Fruit fly (Drosophila melanogaster) whole organism, embryonic: Measurements from ENCODE around the gene CG43355.

ENCODE experiments used
- Abd-B ChIP-seq: fragments of 200-800 bp; sonication (Bioruptor generic); optimal IDR thresholded peaks from 2 replicates; lab custom pipeline; 2018; ENCODE audit warnings: missing biosample characterization, mild to moderate bottlenecking, missing genetic modification characterization, moderate library complexity
- Adf1 ChIP-seq: fragments of 200-800 bp; sonication (Bioruptor generic); IDR thresholded peaks from 2 replicates; pipeline ENCODE4 v1.3.6; 2022; ENCODE audit warnings: missing biosample characterization, missing genetic modification characterization
- CG10366 ChIP-seq: fragments of 200-800 bp; sonication (Bioruptor generic); IDR thresholded peaks from 2 replicates; pipeline ENCODE4 v1.3.6; 2022; ENCODE audit warnings: missing biosample characterization, missing genetic modification characterization
- CG10959 ChIP-seq: fragments of 200-800 bp; sonication (Bioruptor generic); IDR thresholded peaks from 2 replicates; pipeline ENCODE4 v1.3.6; 2022; ENCODE audit warnings: missing biosample characterization, missing genetic modification characterization
- CG10979 ChIP-seq: fragments of 200-800 bp; sonication (Bioruptor generic); optimal IDR thresholded peaks from 2 replicates; lab custom pipeline; 2018; ENCODE audit warnings: missing biosample characterization, mild to moderate bottlenecking, missing genetic modification characterization, moderate library complexity
- CG11504 ChIP-seq: fragments of 200-800 bp; sonication (Bioruptor generic); optimal IDR thresholded peaks from 3 replicates; lab custom pipeline; 2019; ENCODE audit warnings: missing biosample characterization, mild to moderate bottlenecking, missing genetic modification characterization, moderate library complexity
- CG13424 ChIP-seq: fragments of 200-800 bp; sonication (Bioruptor generic); optimal IDR thresholded peaks from 2 replicates; lab custom pipeline; 2019; ENCODE audit warnings: missing biosample characterization, mild to moderate bottlenecking, missing genetic modification characterization, moderate library complexity
- CG14441 ChIP-seq: fragments of 200-800 bp; sonication (Bioruptor generic); IDR thresholded peaks from 2 replicates; pipeline ENCODE4 v1.3.6; 2022; ENCODE audit warnings: missing biosample characterization, missing genetic modification characterization
- CG16779 ChIP-seq: fragments of 200-800 bp; sonication (Bioruptor generic); IDR thresholded peaks from 2 replicates; pipeline ENCODE4 v1.3.6; 2022; ENCODE audit warnings: missing biosample characterization, missing genetic modification characterization
- CG17328 ChIP-seq: fragments of 200-800 bp; sonication (Bioruptor generic); IDR thresholded peaks from 2 replicates; pipeline ENCODE4 v1.3.6; 2022; ENCODE audit warnings: missing biosample characterization, missing genetic modification characterization
- CG17361 ChIP-seq: fragments of 200-800 bp; sonication (Bioruptor generic); IDR thresholded peaks from 3 replicates; pipeline ENCODE4 v1.3.6; 2022; ENCODE audit warnings: missing biosample characterization, missing genetic modification characterization
- CG2116 ChIP-seq: fragments of 200-800 bp; sonication (Bioruptor generic); optimal IDR thresholded peaks from 3 replicates; lab custom pipeline; 2018; ENCODE audit warnings: missing biosample characterization, mild to moderate bottlenecking, missing genetic modification characterization
- CG2202 ChIP-seq: fragments of 200-800 bp; sonication (Bioruptor generic); optimal IDR thresholded peaks from 2 replicates; lab custom pipeline; 2018; ENCODE audit warnings: missing biosample characterization, mild to moderate bottlenecking, missing genetic modification characterization
- CG30431 ChIP-seq: fragments of 200-800 bp; sonication (Bioruptor generic); optimal IDR thresholded peaks from 2 replicates; lab custom pipeline; 2017; ENCODE audit warnings: missing biosample characterization, missing genetic modification characterization
- CG32772 ChIP-seq: fragments of 200-800 bp; sonication (Bioruptor generic); IDR thresholded peaks from 2 replicates; pipeline ENCODE4 v1.3.6; 2022; ENCODE audit warnings: missing biosample characterization, missing genetic modification characterization
- CG4282 ChIP-seq: fragments of 200-800 bp; sonication (Bioruptor generic); optimal IDR thresholded peaks from 2 replicates; lab custom pipeline; 2016; ENCODE audit warnings: missing biosample characterization, missing genetic modification characterization
- CG5180 ChIP-seq: fragments of 200-800 bp; sonication (Bioruptor generic); optimal IDR thresholded peaks from 3 replicates; lab custom pipeline; 2017; ENCODE audit warnings: missing biosample characterization, missing genetic modification characterization, mild to moderate bottlenecking, moderate library complexity, missing genetic modification reagents
- Drgx ChIP-seq: fragments of 200-800 bp; sonication (Bioruptor generic); IDR thresholded peaks from 2 replicates; pipeline ENCODE4 v1.3.6; 2022; ENCODE audit warnings: missing biosample characterization, missing genetic modification characterization
- ERR ChIP-seq: fragments of 200-800 bp; sonication (Bioruptor generic); optimal IDR thresholded peaks from 2 replicates; lab custom pipeline; 2016; ENCODE audit warnings: missing biosample characterization, missing genetic modification characterization
- Eip74EF ChIP-seq, 2 experiments: fragments of 200-800 bp in 1 of 2; fragments of >200 bp in 1 of 2; sonication (Bioruptor generic) in 1 of 2; optimal IDR thresholded peaks; 2 replicates each; lab custom pipeline; 2017 to 2019; ENCODE audit warnings: missing biosample characterization in 2 of 2, missing genetic modification characterization in 2 of 2, mild to moderate bottlenecking in 1 of 2, moderate library complexity in 1 of 2
- Ets65A ChIP-seq: fragments of 200-800 bp; sonication (Bioruptor generic); peaks from one replicate; lab custom pipeline; 2016; ENCODE audit warnings: missing biosample characterization, missing genetic modification characterization
- Fer2 ChIP-seq: fragments of 200-800 bp; sonication (Bioruptor generic); optimal IDR thresholded peaks from 2 replicates; lab custom pipeline; 2018; ENCODE audit warnings: missing biosample characterization, mild to moderate bottlenecking, missing genetic modification characterization, moderate library complexity
- Myb ChIP-seq: fragments of 200-800 bp; sonication (Bioruptor generic); optimal IDR thresholded peaks from 2 replicates; lab custom pipeline; 2016; ENCODE audit warnings: missing biosample characterization, missing genetic modification characterization
- NFAT ChIP-seq: fragments of 200-800 bp; sonication (Bioruptor generic); IDR thresholded peaks from 2 replicates; pipeline ENCODE4 v1.3.6; 2022; ENCODE audit warnings: missing biosample characterization, missing genetic modification characterization
- NfI ChIP-seq: fragments of 200-800 bp; sonication (Bioruptor generic); optimal IDR thresholded peaks from 3 replicates; lab custom pipeline; 2018; ENCODE audit warnings: missing biosample characterization, mild to moderate bottlenecking, missing genetic modification characterization, moderate library complexity
- Oli ChIP-seq: fragments of 200-800 bp; sonication (Bioruptor generic); optimal IDR thresholded peaks from 2 replicates; lab custom pipeline; 2018; ENCODE audit warnings: missing biosample characterization, mild to moderate bottlenecking, missing genetic modification characterization, moderate library complexity
- Ssrp ChIP-seq: fragments of 200-800 bp; sonication (Bioruptor generic); optimal IDR thresholded peaks from 2 replicates; lab custom pipeline; 2018; ENCODE audit warnings: missing biosample characterization, mild to moderate bottlenecking, missing genetic modification characterization, moderate library complexity
- Taf1 ChIP-seq: fragments of 200-800 bp; sonication (Bioruptor generic); IDR thresholded peaks from 2 replicates; pipeline ENCODE4 v1.3.6; 2022; ENCODE audit warnings: missing biosample characterization, missing genetic modification characterization
- Trl ChIP-seq, 3 experiments: fragments of >200 bp in 2 of 3; fragments of 200-800 bp in 1 of 3; sonication (Bioruptor generic) in 1 of 3; optimal IDR thresholded peaks; 2 replicates in 1 of 3; 3 replicates in 2 of 3; lab custom pipeline; 2016 to 2017; ENCODE audit warnings: missing biosample characterization in 1 of 3, missing genetic modification characterization in 1 of 3
- al ChIP-seq: fragments of 200-800 bp; sonication (Bioruptor generic); IDR thresholded peaks from 2 replicates; pipeline ENCODE4 v1.3.6; 2022; ENCODE audit warnings: missing biosample characterization, missing genetic modification characterization
- ash1 ChIP-seq: fragments of 200-800 bp; sonication (Bioruptor generic); optimal IDR thresholded peaks from 2 replicates; lab custom pipeline; 2018; ENCODE audit warnings: missing biosample characterization, mild to moderate bottlenecking, missing genetic modification characterization
- corto ChIP-seq: fragments of 200-800 bp; sonication (Bioruptor generic); optimal IDR thresholded peaks from 2 replicates; lab custom pipeline; 2016; ENCODE audit warnings: missing biosample characterization, mild to moderate bottlenecking, missing genetic modification characterization, moderate library complexity
- dan ChIP-seq: fragments of 200-800 bp; sonication (Bioruptor generic); IDR thresholded peaks from 2 replicates; pipeline ENCODE4 v1.3.6; 2022; ENCODE audit warnings: missing biosample characterization, missing genetic modification characterization
- ewg ChIP-seq: fragments of 200-800 bp; sonication (Bioruptor generic); optimal IDR thresholded peaks from 3 replicates; lab custom pipeline; 2017; ENCODE audit warnings: mild to moderate bottlenecking, missing biosample characterization, missing genetic modification reagents, missing genetic modification characterization
- fd64A ChIP-seq: fragments of 200-800 bp; sonication (Bioruptor generic); optimal IDR thresholded peaks from 3 replicates; lab custom pipeline; 2018; ENCODE audit warnings: missing biosample characterization, mild to moderate bottlenecking, missing genetic modification characterization
- gem ChIP-seq: fragments of 200-800 bp; sonication (Bioruptor generic); optimal IDR thresholded peaks from 2 replicates; lab custom pipeline; 2019; ENCODE audit warnings: missing biosample characterization, mild to moderate bottlenecking, missing genetic modification characterization, moderate library complexity
- jigr1 ChIP-seq: fragments of 200-800 bp; sonication (Bioruptor generic); IDR thresholded peaks from 3 replicates; pipeline ENCODE4 v1.3.6; 2022; ENCODE audit warnings: missing biosample characterization, missing genetic modification characterization
- ken ChIP-seq: fragments of 200-800 bp; sonication (Bioruptor generic); IDR thresholded peaks from 3 replicates; pipeline ENCODE4 v1.3.6; 2022; ENCODE audit warnings: missing biosample characterization, missing genetic modification characterization
- lmd ChIP-seq: fragments of 200-800 bp; sonication (Bioruptor generic); IDR thresholded peaks from 2 replicates; pipeline ENCODE4 v1.3.6; 2022; ENCODE audit warnings: missing biosample characterization, missing genetic modification characterization
- pan ChIP-seq, 4 experiments: fragments of >200 bp in 3 of 4; fragments of 200-800 bp in 1 of 4; sonication (Bioruptor generic) in 1 of 4; optimal IDR thresholded peaks in 3 of 4; IDR thresholded peaks in 1 of 4; 2 replicates each; pipeline versions ENCODE4 v1.3.6 to Lab custom; 2017 to 2022; ENCODE audit warnings: missing biosample characterization in 2 of 4, missing genetic modification characterization in 2 of 4, mixed read lengths in 1 of 4
- phol ChIP-seq: fragments of 200-800 bp; sonication (Bioruptor generic); optimal IDR thresholded peaks from 3 replicates; lab custom pipeline; 2018; ENCODE audit warnings: missing biosample characterization, mild to moderate bottlenecking, missing genetic modification characterization, moderate library complexity
- pzg ChIP-seq: fragments of 200-800 bp; sonication (Bioruptor generic); optimal IDR thresholded peaks from 3 replicates; lab custom pipeline; 2018; ENCODE audit warnings: missing biosample characterization, mild to moderate bottlenecking, missing genetic modification characterization, moderate library complexity
- row ChIP-seq: fragments of 200-800 bp; sonication (Bioruptor generic); IDR thresholded peaks from 3 replicates; pipeline ENCODE4 v1.3.6; 2022; ENCODE audit warnings: missing biosample characterization, missing genetic modification characterization
- sens-2 ChIP-seq: fragments of 200-800 bp; sonication (Bioruptor generic); IDR thresholded peaks from 2 replicates; pipeline ENCODE4 v1.3.6; 2022; ENCODE audit warnings: missing biosample characterization, missing genetic modification characterization
- sisA ChIP-seq: fragments of 200-800 bp; sonication (Bioruptor generic); IDR thresholded peaks from 2 replicates; pipeline ENCODE4 v1.3.6; 2022; ENCODE audit warnings: missing biosample characterization, missing genetic modification characterization
- slbo ChIP-seq: fragments of 200-800 bp; sonication (Bioruptor generic); IDR thresholded peaks from 2 replicates; pipeline ENCODE4 v1.3.6; 2022; ENCODE audit warnings: missing biosample characterization, missing genetic modification characterization
- sqz ChIP-seq: fragments of 200-800 bp; sonication (Bioruptor generic); optimal IDR thresholded peaks from 3 replicates; lab custom pipeline; 2018; ENCODE audit warnings: missing biosample characterization, mild to moderate bottlenecking, missing genetic modification characterization
- vfl ChIP-seq: fragments of 200-800 bp; sonication (Bioruptor generic); optimal IDR thresholded peaks from 2 replicates; lab custom pipeline; 2016; ENCODE audit warnings: missing biosample characterization, missing genetic modification characterization
- vvl ChIP-seq: fragments of 200-800 bp; sonication (Bioruptor generic); IDR thresholded peaks from 2 replicates; pipeline ENCODE4 v1.3.6; 2022; ENCODE audit warnings: missing biosample characterization, missing genetic modification characterization
- yki ChIP-seq: fragments of >200 bp; optimal IDR thresholded peaks from 3 replicates; lab custom pipeline; 2018

Gene CG43355

dm6 chr2L:11501427-11501968 is 17.0 kb downstream of the CG43355 start, which contains the start of gene spz4 (continued):
- no peak for TF ChIP-seq CG10959 (GFP tag; lab: Robert Waterston, UW)
- no peak for TF ChIP-seq CG17328 (GFP tag; lab: Robert Waterston, UW)
- no peak for TF ChIP-seq jigr1 (GFP tag; lab: Robert Waterston, UW)
- no peak for TF ChIP-seq CG2116 (GFP tag; lab: Kevin White, UChicago)
- TF ChIP-seq CG32772 (GFP tag; lab: Robert Waterston, UW), result 0 out of 2 replicates have a peak, but pooled peaks have one; percentile 7
- TF ChIP-seq CG4282 (GFP tag; lab: Kevin White, UChicago), result no peak
- TF ChIP-seq Taf1, result no peak
- no peak for TF ChIP-seq Myb (GFP tag; lab: Kevin White, UChicago)
- peak; percentile 45 for TF ChIP-seq Drgx (GFP tag; lab: Robert Waterston, UW)
- TF ChIP-seq Abd-B (GFP tag; lab: Kevin White, UChicago), result no peak
- TF ChIP-seq sisA (GFP tag; lab: Robert Waterston, UW), result peak; percentile 29; the same call in 1 of the 2 replicates
- no peak for TF ChIP-seq Eip74EF (GFP tag; optimal IDR thresholded peaks at IDR 0.05; lab: Kevin White, UChicago)
- TF ChIP-seq row (GFP tag; lab: Robert Waterston, UW), result peak; percentile 45; the same call in 2 of the 3 replicates
- TF ChIP-seq Adf1 (GFP tag; lab: Robert Waterston, UW), result no peak
- no peak for TF ChIP-seq vfl
- TF ChIP-seq NFAT (GFP tag; lab: Robert Waterston, UW), result 0 out of 2 replicates have a peak, but pooled peaks have one; percentile 8
- peak; percentile 6 for TF ChIP-seq CG13424 (tag; lab: Kevin White, UChicago)
- TF ChIP-seq CG10979, result peak; percentile 5
- no peak for TF ChIP-seq pan (optimal IDR thresholded peaks at IDR 0.05; lab: Kevin White, UChicago)
- peak in 1 of 2 experiments; percentile 16 for TF ChIP-seq pan (GFP tag; optimal IDR thresholded peaks at IDR 0.05 in 1 of 2, IDR thresholded peaks at IDR 0.05 in 1 of 2)
- no peak for TF ChIP-seq corto (GFP tag; lab: Kevin White, UChicago)
- TF ChIP-seq CG5180, result no peak
- peak; percentile 28; the same call in 1 of the 3 replicates for TF ChIP-seq ken (GFP tag; lab: Robert Waterston, UW)
- TF ChIP-seq pzg (GFP tag; lab: Kevin White, UChicago), result no peak
- TF ChIP-seq ash1 (GFP tag; lab: Kevin White, UChicago), result no peak
- TF ChIP-seq Oli (tag; lab: Kevin White, UChicago), result peak; percentile 10
- TF ChIP-seq ERR (GFP tag; lab: Kevin White, UChicago), result no peak
- peak in 1 of 2 experiments; percentile 2 for TF ChIP-seq Trl (optimal IDR thresholded peaks at IDR 0.05; lab: Kevin White, UChicago)
- TF ChIP-seq Trl (GFP tag; optimal IDR thresholded peaks at IDR 0.05; lab: Kevin White, UChicago), result no peak
- TF ChIP-seq CG2202, result no peak
- peak; percentile 41; the same call in 1 of the 3 replicates for TF ChIP-seq CG17361 (GFP tag; lab: Robert Waterston, UW)
- no peak for TF ChIP-seq fd64A
- TF ChIP-seq CG10366 (GFP tag; lab: Robert Waterston, UW), result no peak
- TF ChIP-seq Ets65A (GFP tag; lab: Kevin White, UChicago), result no peak
- peak; percentile 7; the same call in 1 of the 2 replicates for TF ChIP-seq al (GFP tag; lab: Robert Waterston, UW)
- no peak for TF ChIP-seq Fer2 (tag; lab: Kevin White, UChicago)
- TF ChIP-seq NfI (GFP tag; lab: Kevin White, UChicago), result no peak
- TF ChIP-seq vvl, result peak; percentile 36
- TF ChIP-seq lmd (GFP tag; lab: Robert Waterston, UW), result no peak
- 0 out of 2 replicates have a peak, but pooled peaks have one; percentile 28 for TF ChIP-seq sens-2
- TF ChIP-seq CG30431 (GFP tag; lab: Kevin White, UChicago), result no peak
- no peak for TF ChIP-seq ewg (GFP tag; lab: Kevin White, UChicago)
- peak; percentile 12 for TF ChIP-seq Ssrp (tag; lab: Kevin White, UChicago)
- TF ChIP-seq phol (tag; lab: Kevin White, UChicago), result no peak
- peak; percentile 42 for TF ChIP-seq CG11504 (tag; lab: Kevin White, UChicago)
- no peak for TF ChIP-seq CG16779 (GFP tag; lab: Robert Waterston, UW)
- TF ChIP-seq gem (tag; lab: Kevin White, UChicago), result peak; percentile 30
- TF ChIP-seq slbo, result peak; percentile 30; the same call in 1 of the 2 replicates
- TF ChIP-seq sqz (GFP tag; lab: Kevin White, UChicago), result peak; percentile 39
- TF ChIP-seq yki (lab: Kevin White, UChicago), result no peak
- no peak for TF ChIP-seq dan
- TF ChIP-seq CG14441, result peak; percentile 57
